Worm (Caenorhabditis elegans): Measurements from ENCODE around the gene grl-20.

- no peak for TF ChIP-seq W03F9.2 (tag; optimal IDR thresholded peaks at IDR 0.05)
- no peak for TF ChIP-seq him-1 (tag; optimal IDR thresholded peaks at IDR 0.05)
Observed at ce11 chrIV:2149247-2149756, 20.6 kb upstream of the grl-20 start, which contains the start of gene C54E4.5.
